Fruit fly (Drosophila melanogaster) whole organism, embryonic: ENCODE results near the gene ph-p.

Experiments used
- CG11093 ChIP-seq: fragments of 200-800 bp; sonication (Bioruptor generic); IDR thresholded peaks from 3 replicates; pipeline ENCODE4 v1.3.6; 2022; ENCODE audit warnings: missing biosample characterization, missing genetic modification characterization
- CG11456 ChIP-seq: fragments of 200-800 bp; sonication (Bioruptor generic); IDR thresholded peaks from 3 replicates; pipeline ENCODE4 v1.3.6; 2022; ENCODE audit warnings: missing biosample characterization, missing genetic modification characterization
- CG11695 ChIP-seq: fragments of 200-800 bp; sonication (Bioruptor generic); IDR thresholded peaks from 3 replicates; pipeline ENCODE4 v1.3.6; 2022; ENCODE audit warnings: missing biosample characterization, missing genetic modification characterization
- CG11723 ChIP-seq: fragments of 200-800 bp; sonication (Bioruptor generic); optimal IDR thresholded peaks from 2 replicates; lab custom pipeline; 2017; ENCODE audit warnings: missing biosample characterization, mild to moderate bottlenecking, missing genetic modification characterization
- CG12391 ChIP-seq: fragments of 200-800 bp; sonication (Bioruptor generic); optimal IDR thresholded peaks from 3 replicates; lab custom pipeline; 2018; ENCODE audit warnings: missing biosample characterization, mild to moderate bottlenecking, missing genetic modification characterization, moderate library complexity
- CG12659 ChIP-seq: fragments of 200-800 bp; sonication (Bioruptor generic); optimal IDR thresholded peaks from 3 replicates; lab custom pipeline; 2017; ENCODE audit warnings: mild to moderate bottlenecking, missing biosample characterization, missing genetic modification reagents, missing genetic modification characterization
- CG12942 ChIP-seq: fragments of 200-800 bp; sonication (Bioruptor generic); optimal IDR thresholded peaks from 3 replicates; lab custom pipeline; 2016; ENCODE audit warnings: missing biosample characterization, missing genetic modification characterization
- CG13624 ChIP-seq: fragments of 200-800 bp; sonication (Bioruptor generic); optimal IDR thresholded peaks from 2 replicates; lab custom pipeline; 2016; ENCODE audit warnings: missing biosample characterization, missing genetic modification characterization
- CG14710 ChIP-seq: fragments of 200-800 bp; sonication (Bioruptor generic); optimal IDR thresholded peaks from 3 replicates; lab custom pipeline; 2019; ENCODE audit warnings: missing biosample characterization, mild to moderate bottlenecking, missing genetic modification characterization, moderate library complexity
- CG15011 ChIP-seq: fragments of 200-800 bp; sonication (Bioruptor generic); optimal IDR thresholded peaks from 3 replicates; lab custom pipeline; 2018; ENCODE audit warnings: missing biosample characterization, mild to moderate bottlenecking, missing genetic modification characterization
- CG17829 ChIP-seq: fragments of 200-800 bp; optimal IDR thresholded peaks from 2 replicates; lab custom pipeline; 2019; ENCODE audit warnings: missing biosample characterization, mild to moderate bottlenecking, missing genetic modification characterization, moderate library complexity
- CG18619 ChIP-seq: fragments of 200-800 bp; sonication (Bioruptor generic); optimal IDR thresholded peaks from 3 replicates; lab custom pipeline; 2017; ENCODE audit warnings: missing biosample characterization, mild to moderate bottlenecking, missing genetic modification characterization
- CG31365 ChIP-seq: fragments of 200-800 bp; sonication (Bioruptor generic); optimal IDR thresholded peaks from 2 replicates; lab custom pipeline; 2018; ENCODE audit warnings: missing biosample characterization, mild to moderate bottlenecking, missing genetic modification characterization
- CG32767 ChIP-seq: fragments of 200-800 bp; sonication (Bioruptor generic); IDR thresholded peaks from 2 replicates; pipeline ENCODE4 v1.3.6; 2022; ENCODE audit warnings: missing biosample characterization, missing genetic modification characterization
- CG4360 ChIP-seq: fragments of 200-800 bp; sonication (Bioruptor generic); IDR thresholded peaks from 2 replicates; pipeline ENCODE4 v1.3.6; 2022; ENCODE audit warnings: missing biosample characterization, missing genetic modification characterization
- CG6689 ChIP-seq: fragments of 200-800 bp; sonication (Bioruptor generic); IDR thresholded peaks from 2 replicates; pipeline ENCODE4 v1.3.6; 2022; ENCODE audit warnings: missing biosample characterization, missing genetic modification characterization
- CG6813 ChIP-seq: fragments of 200-800 bp; sonication (Bioruptor generic); optimal IDR thresholded peaks from 2 replicates; lab custom pipeline; 2017; ENCODE audit warnings: missing biosample characterization, missing genetic modification characterization, mild to moderate bottlenecking, moderate library complexity, missing genetic modification reagents
- CG8290 ChIP-seq, 3 experiments: fragments of 200-800 bp; sonication (Bioruptor generic); optimal IDR thresholded peaks; 2 replicates each; lab custom pipeline; 2016 to 2019; ENCODE audit warnings: missing biosample characterization in 3 of 3, missing genetic modification characterization in 3 of 3, mild to moderate bottlenecking in 2 of 3, moderate library complexity in 1 of 3
- CG8924 ChIP-seq: fragments of 200-800 bp; optimal IDR thresholded peaks from 3 replicates; lab custom pipeline; 2019; ENCODE audit warnings: missing biosample characterization, mild to moderate bottlenecking, missing genetic modification characterization, moderate library complexity
- CG9727 ChIP-seq: fragments of 200-800 bp; sonication (Bioruptor generic); optimal IDR thresholded peaks from 3 replicates; lab custom pipeline; 2017; ENCODE audit warnings: missing biosample characterization, mild to moderate bottlenecking, missing genetic modification characterization
- D19A ChIP-seq: fragments of 200-800 bp; optimal IDR thresholded peaks from 3 replicates; lab custom pipeline; 2019; ENCODE audit warnings: missing biosample characterization, mild to moderate bottlenecking, missing genetic modification characterization, moderate library complexity
- Fer3 ChIP-seq: fragments of 200-800 bp; sonication (Bioruptor generic); optimal IDR thresholded peaks from 2 replicates; lab custom pipeline; 2018; ENCODE audit warnings: missing biosample characterization, mild to moderate bottlenecking, missing genetic modification characterization, moderate library complexity
- HLH3B ChIP-seq: fragments of 200-800 bp; sonication (Bioruptor generic); IDR thresholded peaks from 2 replicates; pipeline ENCODE4 v1.3.6; 2022; ENCODE audit warnings: missing biosample characterization, missing genetic modification characterization
- HLH54F ChIP-seq: fragments of 200-800 bp; sonication (Bioruptor generic); optimal IDR thresholded peaks from 3 replicates; lab custom pipeline; 2016; ENCODE audit warnings: missing biosample characterization, missing genetic modification characterization
- Hr51 ChIP-seq, 2 experiments: fragments of 200-800 bp; sonication (Bioruptor generic); optimal IDR thresholded peaks; 2 replicates in 1 of 2; 3 replicates in 1 of 2; lab custom pipeline; 2016 to 2018; ENCODE audit warnings: missing biosample characterization in 2 of 2, missing genetic modification characterization in 2 of 2, mild to moderate bottlenecking in 1 of 2, moderate library complexity in 1 of 2
- Hsf ChIP-seq: fragments of 200-800 bp; sonication (Bioruptor generic); optimal IDR thresholded peaks from 3 replicates; lab custom pipeline; 2016; ENCODE audit warnings: missing biosample characterization, missing genetic modification characterization
- Lpt ChIP-seq: fragments of >200 bp; optimal IDR thresholded peaks from 2 replicates; lab custom pipeline; 2018; ENCODE audit warnings: missing biosample characterization, missing genetic modification characterization
- Nf-YB ChIP-seq: fragments of 200-800 bp; sonication (Bioruptor generic); optimal IDR thresholded peaks from 3 replicates; lab custom pipeline; 2019; ENCODE audit warnings: missing biosample characterization, mild to moderate bottlenecking, missing genetic modification characterization, moderate library complexity
- Oaz ChIP-seq: fragments of 200-800 bp; sonication (Bioruptor generic); IDR thresholded peaks from 2 replicates; pipeline ENCODE4 v1.3.6; 2022; ENCODE audit warnings: missing biosample characterization, missing genetic modification characterization
- Optix ChIP-seq: fragments of 200-800 bp; sonication (Bioruptor generic); IDR thresholded peaks from 3 replicates; pipeline ENCODE4 v1.3.6; 2022; ENCODE audit warnings: missing biosample characterization, missing genetic modification characterization
- Sox100B ChIP-seq: fragments of 200-800 bp; sonication (Bioruptor generic); optimal IDR thresholded peaks from 3 replicates; lab custom pipeline; 2018; ENCODE audit warnings: missing biosample characterization, mild to moderate bottlenecking, missing genetic modification characterization
- Stat92E ChIP-seq, 3 experiments: fragments of >200 bp in 2 of 3; fragments of 200-800 bp in 1 of 3; sonication (Bioruptor generic) in 1 of 3; optimal IDR thresholded peaks; 2 replicates each; lab custom pipeline; 2017 to 2019; ENCODE audit warnings: missing biosample characterization in 3 of 3, missing genetic modification characterization in 3 of 3, mild to moderate bottlenecking in 1 of 3, moderate library complexity in 1 of 3
- ara ChIP-seq: fragments of 200-800 bp; sonication (Bioruptor generic); IDR thresholded peaks from 2 replicates; pipeline ENCODE4 v1.3.6; 2022; ENCODE audit warnings: missing biosample characterization, missing genetic modification characterization
- crol ChIP-seq: fragments of 200-800 bp; sonication (Bioruptor generic); IDR thresholded peaks from 2 replicates; pipeline ENCODE4 v1.3.6; 2022; ENCODE audit warnings: missing biosample characterization, missing genetic modification characterization
- danr ChIP-seq: fragments of 200-800 bp; sonication (Bioruptor generic); IDR thresholded peaks from 2 replicates; pipeline ENCODE4 v1.3.6; 2022; ENCODE audit warnings: missing biosample characterization, missing genetic modification characterization
- ems ChIP-seq: fragments of 200-800 bp; sonication (Bioruptor generic); optimal IDR thresholded peaks from 3 replicates; lab custom pipeline; 2016; ENCODE audit warnings: missing biosample characterization, missing genetic modification characterization
- jigr1 ChIP-seq: fragments of 200-800 bp; sonication (Bioruptor generic); IDR thresholded peaks from 3 replicates; pipeline ENCODE4 v1.3.6; 2022; ENCODE audit warnings: missing biosample characterization, missing genetic modification characterization
- kah ChIP-seq: fragments of 200-800 bp; sonication (Bioruptor generic); optimal IDR thresholded peaks from 2 replicates; lab custom pipeline; 2018; ENCODE audit warnings: missing biosample characterization, mild to moderate bottlenecking, missing genetic modification characterization
- lmd ChIP-seq: fragments of 200-800 bp; sonication (Bioruptor generic); IDR thresholded peaks from 2 replicates; pipeline ENCODE4 v1.3.6; 2022; ENCODE audit warnings: missing biosample characterization, missing genetic modification characterization
- lov ChIP-seq, 2 experiments: fragments of 200-800 bp in 1 of 2; fragments of >200 bp in 1 of 2; sonication (Bioruptor generic) in 1 of 2; IDR thresholded peaks in 1 of 2; optimal IDR thresholded peaks in 1 of 2; 2 replicates in 1 of 2; 3 replicates in 1 of 2; pipeline versions ENCODE4 v1.3.6 to Lab custom; 2017 to 2022; ENCODE audit warnings: missing biosample characterization in 1 of 2, missing genetic modification characterization in 1 of 2
- nau ChIP-seq: fragments of 200-800 bp; sonication (Bioruptor generic); optimal IDR thresholded peaks from 3 replicates; lab custom pipeline; 2017; ENCODE audit warnings: missing biosample characterization, mild to moderate bottlenecking, missing genetic modification characterization, missing genetic modification reagents
- nerfin-1 ChIP-seq: fragments of 200-800 bp; sonication (Bioruptor generic); optimal IDR thresholded peaks from 3 replicates; lab custom pipeline; 2019; ENCODE audit warnings: missing biosample characterization, mild to moderate bottlenecking, missing genetic modification characterization, moderate library complexity
- otp ChIP-seq: fragments of 200-800 bp; sonication (Bioruptor generic); IDR thresholded peaks from 3 replicates; pipeline ENCODE4, ENCODE4 v1.3.6; 2022; ENCODE audit warnings: missing biosample characterization, missing genetic modification characterization
- pb ChIP-seq: fragments of 200-800 bp; sonication (Bioruptor generic); optimal IDR thresholded peaks from 3 replicates; lab custom pipeline; 2016; ENCODE audit warnings: missing biosample characterization, missing genetic modification characterization
- pfk ChIP-seq: fragments of 200-800 bp; sonication (Bioruptor generic); optimal IDR thresholded peaks from 2 replicates; lab custom pipeline; 2018; ENCODE audit warnings: missing biosample characterization, mild to moderate bottlenecking, missing genetic modification characterization, moderate library complexity
- repo ChIP-seq: fragments of 200-800 bp; sonication (Bioruptor generic); optimal IDR thresholded peaks from 2 replicates; lab custom pipeline; 2016; ENCODE audit warnings: missing biosample characterization, missing genetic modification characterization
- toy ChIP-seq: fragments of 200-800 bp; sonication (Bioruptor generic); IDR thresholded peaks from 2 replicates; pipeline ENCODE4 v1.3.6; 2022; ENCODE audit warnings: missing biosample characterization, missing genetic modification characterization
- twi ChIP-seq: fragments of 200-800 bp; optimal IDR thresholded peaks from 2 replicates; lab custom pipeline; 2019; ENCODE audit warnings: missing biosample characterization, mild to moderate bottlenecking, missing genetic modification characterization, moderate library complexity
- vvl ChIP-seq: fragments of 200-800 bp; sonication (Bioruptor generic); IDR thresholded peaks from 2 replicates; pipeline ENCODE4 v1.3.6; 2022; ENCODE audit warnings: missing biosample characterization, missing genetic modification characterization

Gene ph-p

dm6 chrX:2087501-2087900, 50.7 kb downstream of the ph-p start (continued):
- TF ChIP-seq twi (peak; percentile 8), danr (GFP tag; lab: Robert Waterston, UW) (peak; percentile 40; the same call in 1 of the 2 replicates), CG6689 (GFP tag; lab: Robert Waterston, UW) (peak; percentile 71), Optix (GFP tag; lab: Robert Waterston, UW) (peak; percentile 67), vvl (peak; percentile 84), Stat92E (GFP tag; optimal IDR thresholded peaks at IDR 0.05; lab: Kevin White, UChicago) (no peak), CG14710 (tag; lab: Kevin White, UChicago) (peak; percentile 23), ems (peak; percentile 25), CG4360 (0 out of 2 replicates have a peak, but pooled peaks have one; percentile 33), pb (GFP tag; lab: Kevin White, UChicago) (peak; percentile 58), nau (GFP tag; lab: Kevin White, UChicago) (peak; percentile 46), CG11456 (GFP tag; lab: Robert Waterston, UW) (0 out of 3 replicates have a peak, but pooled peaks have one; percentile 52), CG8290 (GFP tag; optimal IDR thresholded peaks at IDR 0.05; lab: Kevin White, UChicago) (no peak), CG8290 (tag; optimal IDR thresholded peaks at IDR 0.05; lab: Kevin White, UChicago) (peak in 1 of 2 experiments; percentile 90), HLH3B (GFP tag; lab: Robert Waterston, UW) (peak; percentile 61), crol (GFP tag; lab: Robert Waterston, UW) (no peak), HLH54F (GFP tag; lab: Kevin White, UChicago) (peak; percentile 36), CG32767 (GFP tag; lab: Robert Waterston, UW) (peak; percentile 53; the same call in 1 of the 2 replicates), Fer3 (tag; lab: Kevin White, UChicago) (peak; percentile 18), Oaz (peak; percentile 42; the same call in 1 of the 2 replicates), CG11093 (peak; percentile 47; the same call in 2 of the 3 replicates), CG12942 (peak; percentile 31), CG15011 (no peak), CG12391 (tag; lab: Kevin White, UChicago) (peak; percentile 65), CG31365 (no peak), nerfin-1 (no peak), jigr1 (GFP tag; lab: Robert Waterston, UW) (no peak), CG17829 (peak; percentile 48), D19A (tag; lab: Kevin White, UChicago) (peak; percentile 56), otp (GFP tag; lab: Robert Waterston, UW) (0 out of 3 replicates have a peak, but pooled peaks have one; percentile 41), CG9727 (peak; percentile 19), Hsf (GFP tag; lab: Kevin White, UChicago) (peak; percentile 48), toy (GFP tag; lab: Robert Waterston, UW) (0 out of 2 replicates have a peak, but pooled peaks have one; percentile 32), CG13624 (peak; percentile 10), CG18619 (GFP tag; lab: Kevin White, UChicago) (peak; percentile 71), CG11723 (GFP tag; lab: Kevin White, UChicago) (peak; percentile 51), Lpt (GFP tag; lab: Kevin White, UChicago) (no peak), kah (GFP tag; lab: Kevin White, UChicago) (peak; percentile 39), CG11695 (GFP tag; lab: Robert Waterston, UW) (peak; percentile 53; the same call in 1 of the 3 replicates), ara (GFP tag; lab: Robert Waterston, UW) (peak; percentile 17; the same call in 1 of the 2 replicates), lov (optimal IDR thresholded peaks at IDR 0.05; lab: Kevin White, UChicago) (no peak), lov (GFP tag; IDR thresholded peaks at IDR 0.05; lab: Robert Waterston, UW) (0 out of 3 replicates have a peak, but pooled peaks have one; percentile 48), Hr51 (GFP tag; optimal IDR thresholded peaks at IDR 0.05; lab: Kevin White, UChicago) (peak in 1 of 2 experiments; percentile 71), Sox100B (GFP tag; lab: Kevin White, UChicago) (peak; percentile 49), repo (GFP tag; lab: Kevin White, UChicago) (peak; percentile 9), CG12659 (GFP tag; lab: Kevin White, UChicago) (peak; percentile 56), pfk (no peak), lmd (GFP tag; lab: Robert Waterston, UW) (peak; percentile 67), CG8924 (peak; percentile 57), Nf-YB (GFP tag; lab: Kevin White, UChicago) (peak; percentile 36), CG6813 (GFP tag; lab: Kevin White, UChicago) (no peak)
